Fruit fly (Drosophila melanogaster) whole organism, embryonic: Measurements from ENCODE around the gene CG13000.

Source experiments
- Ada2b ChIP-seq: fragments of 200-800 bp; sonication (Bioruptor generic); IDR thresholded peaks from 2 replicates; pipeline ENCODE4 v1.3.6; 2022; ENCODE audit warnings: missing biosample characterization, missing genetic modification characterization
- Adf1 ChIP-seq: fragments of 200-800 bp; sonication (Bioruptor generic); IDR thresholded peaks from 2 replicates; pipeline ENCODE4 v1.3.6; 2022; ENCODE audit warnings: missing biosample characterization, missing genetic modification characterization
- Aef1 ChIP-seq: fragments of 200-800 bp; sonication (Bioruptor generic); IDR thresholded peaks from 3 replicates; pipeline ENCODE4 v1.3.6; 2022; ENCODE audit warnings: missing biosample characterization, missing genetic modification characterization
- Awh ChIP-seq: fragments of 200-800 bp; sonication (Bioruptor generic); IDR thresholded peaks from 2 replicates; pipeline ENCODE4, ENCODE4 v1.3.6; 2022; ENCODE audit warnings: missing biosample characterization, missing genetic modification characterization
- CG12769 ChIP-seq: fragments of 200-800 bp; sonication (Bioruptor generic); optimal IDR thresholded peaks from 2 replicates; lab custom pipeline; 2019; ENCODE audit warnings: missing biosample characterization, mild to moderate bottlenecking, missing genetic modification characterization, moderate library complexity
- CG13287 ChIP-seq: fragments of 200-800 bp; sonication (Bioruptor generic); IDR thresholded peaks from 2 replicates; pipeline ENCODE4 v1.3.6; 2022; ENCODE audit warnings: missing biosample characterization, missing genetic modification characterization; ENCODE audit not compliant: partially characterized antibody
- CG13894 ChIP-seq: fragments of 200-800 bp; sonication (Bioruptor generic); optimal IDR thresholded peaks from 3 replicates; lab custom pipeline; 2018; ENCODE audit warnings: missing biosample characterization, mild to moderate bottlenecking, missing genetic modification characterization, moderate library complexity
- CG1529 ChIP-seq: fragments of 200-800 bp; sonication (Bioruptor generic); optimal IDR thresholded peaks from 3 replicates; lab custom pipeline; 2018; ENCODE audit warnings: missing biosample characterization, missing genetic modification characterization
- CG15479 ChIP-seq: fragments of 200-800 bp; sonication (Bioruptor generic); optimal IDR thresholded peaks from 3 replicates; lab custom pipeline; 2019; ENCODE audit warnings: missing biosample characterization, mild to moderate bottlenecking, missing genetic modification characterization, moderate library complexity
- CG15514 ChIP-seq: fragments of 200-800 bp; sonication (Bioruptor generic); optimal IDR thresholded peaks from 3 replicates; lab custom pipeline; 2017; ENCODE audit warnings: missing biosample characterization, missing genetic modification characterization, mild to moderate bottlenecking, moderate library complexity, missing genetic modification reagents
- CG18262 ChIP-seq: fragments of 200-800 bp; optimal IDR thresholded peaks from 3 replicates; lab custom pipeline; 2019; ENCODE audit warnings: missing biosample characterization, mild to moderate bottlenecking, missing genetic modification characterization, moderate library complexity
- CG18599 ChIP-seq: fragments of 200-800 bp; sonication (Bioruptor generic); optimal IDR thresholded peaks from 3 replicates; lab custom pipeline; 2017; ENCODE audit warnings: missing biosample characterization, missing genetic modification characterization, mild to moderate bottlenecking, moderate library complexity, missing genetic modification reagents
- CG2678 ChIP-seq: fragments of 200-800 bp; sonication (Bioruptor generic); optimal IDR thresholded peaks from 3 replicates; lab custom pipeline; 2019; ENCODE audit warnings: missing biosample characterization, mild to moderate bottlenecking, missing genetic modification characterization, moderate library complexity
- CG3163 ChIP-seq: fragments of 200-800 bp; sonication (Bioruptor generic); optimal IDR thresholded peaks from 3 replicates; lab custom pipeline; 2016; ENCODE audit warnings: missing biosample characterization, missing genetic modification characterization
- CG32767 ChIP-seq: fragments of 200-800 bp; sonication (Bioruptor generic); IDR thresholded peaks from 2 replicates; pipeline ENCODE4 v1.3.6; 2022; ENCODE audit warnings: missing biosample characterization, missing genetic modification characterization
- CG3281 ChIP-seq: fragments of 200-800 bp; sonication (Bioruptor generic); optimal IDR thresholded peaks from 3 replicates; lab custom pipeline; 2017; ENCODE audit warnings: missing biosample characterization, mild to moderate bottlenecking, missing genetic modification characterization
- CG34224 ChIP-seq: fragments of 200-800 bp; sonication (Bioruptor generic); IDR thresholded peaks from 3 replicates; pipeline ENCODE4 v1.3.6; 2022; ENCODE audit warnings: missing biosample characterization, missing genetic modification characterization; ENCODE audit not compliant: partially characterized antibody
- CG4360 ChIP-seq: fragments of 200-800 bp; sonication (Bioruptor generic); IDR thresholded peaks from 2 replicates; pipeline ENCODE4 v1.3.6; 2022; ENCODE audit warnings: missing biosample characterization, missing genetic modification characterization
- CG4707 ChIP-seq: fragments of 200-800 bp; sonication (Bioruptor generic); optimal IDR thresholded peaks from 2 replicates; lab custom pipeline; 2018; ENCODE audit warnings: missing biosample characterization, mild to moderate bottlenecking, missing genetic modification characterization, moderate library complexity
- CG4730 ChIP-seq: fragments of 200-800 bp; sonication (Bioruptor generic); IDR thresholded peaks from 2 replicates; pipeline ENCODE4 v1.3.6; 2022; ENCODE audit warnings: missing biosample characterization, missing genetic modification characterization
- CG9932 ChIP-seq: fragments of 200-800 bp; sonication (Bioruptor generic); IDR thresholded peaks from 2 replicates; pipeline ENCODE4 v1.3.6; 2022; ENCODE audit warnings: missing biosample characterization, missing genetic modification characterization
- D ChIP-seq, 2 experiments: fragments of 200-800 bp in 1 of 2; fragments of >200 bp in 1 of 2; sonication (Bioruptor generic) in 1 of 2; optimal IDR thresholded peaks; 2 replicates in 1 of 2; 3 replicates in 1 of 2; lab custom pipeline; 2017; ENCODE audit warnings: mild to moderate bottlenecking in 1 of 2, missing biosample characterization in 1 of 2, missing genetic modification characterization in 1 of 2, missing genetic modification reagents in 1 of 2
- Deaf1 ChIP-seq: fragments of 200-800 bp; optimal IDR thresholded peaks from 3 replicates; lab custom pipeline; 2019; ENCODE audit warnings: missing biosample characterization, mild to moderate bottlenecking, missing genetic modification characterization, moderate library complexity
- Gsc ChIP-seq: fragments of 200-800 bp; sonication (Bioruptor generic); IDR thresholded peaks from 2 replicates; pipeline ENCODE4 v1.3.6; 2022; ENCODE audit warnings: missing biosample characterization, missing genetic modification characterization
- Hmr ChIP-seq: fragments of 200-800 bp; sonication (Bioruptor generic); optimal IDR thresholded peaks from 3 replicates; lab custom pipeline; 2017; ENCODE audit warnings: mild to moderate bottlenecking, missing biosample characterization, missing genetic modification reagents, missing genetic modification characterization
- Hr39 ChIP-seq: fragments of >200 bp; optimal IDR thresholded peaks from 2 replicates; lab custom pipeline; 2017
- Med ChIP-seq: fragments of 200-800 bp; sonication (Bioruptor generic); peaks from one replicate; lab custom pipeline; 2016; ENCODE audit warnings: missing biosample characterization, missing genetic modification characterization, mild to moderate bottlenecking, inconsistent platforms, moderate library complexity
- Pdp1 ChIP-seq, 2 experiments: fragments of 200-800 bp; sonication (Bioruptor generic); optimal IDR thresholded peaks; 3 replicates each; lab custom pipeline; 2016; ENCODE audit warnings: missing biosample characterization in 2 of 2, missing genetic modification characterization in 2 of 2, mild to moderate bottlenecking in 1 of 2, moderate library complexity in 1 of 2
- Rfx ChIP-seq: fragments of 200-800 bp; sonication (Bioruptor generic); IDR thresholded peaks from 2 replicates; pipeline ENCODE4 v1.3.6; 2022; ENCODE audit warnings: missing biosample characterization, missing genetic modification characterization
- Stat92E ChIP-seq, 3 experiments: fragments of >200 bp in 2 of 3; fragments of 200-800 bp in 1 of 3; sonication (Bioruptor generic) in 1 of 3; optimal IDR thresholded peaks; 2 replicates each; lab custom pipeline; 2017 to 2019; ENCODE audit warnings: missing biosample characterization in 3 of 3, missing genetic modification characterization in 3 of 3, mild to moderate bottlenecking in 1 of 3, moderate library complexity in 1 of 3
- Trl ChIP-seq, 3 experiments: fragments of >200 bp in 2 of 3; fragments of 200-800 bp in 1 of 3; sonication (Bioruptor generic) in 1 of 3; optimal IDR thresholded peaks; 2 replicates in 1 of 3; 3 replicates in 2 of 3; lab custom pipeline; 2016 to 2017; ENCODE audit warnings: missing biosample characterization in 1 of 3, missing genetic modification characterization in 1 of 3
- abd-A ChIP-seq: fragments of 200-800 bp; sonication (Bioruptor generic); optimal IDR thresholded peaks from 3 replicates; lab custom pipeline; 2019; ENCODE audit warnings: missing biosample characterization, mild to moderate bottlenecking, missing genetic modification characterization, moderate library complexity
- chinmo ChIP-seq: fragments of 200-800 bp; sonication (Bioruptor generic); IDR thresholded peaks from 4 replicates; pipeline ENCODE4 v1.3.6; 2022; ENCODE audit warnings: missing biosample characterization, missing genetic modification characterization; ENCODE audit not compliant: partially characterized antibody
- gfzf ChIP-seq: fragments of 200-800 bp; sonication (Bioruptor generic); optimal IDR thresholded peaks from 2 replicates; lab custom pipeline; 2016; ENCODE audit warnings: missing biosample characterization, mild to moderate bottlenecking, missing genetic modification characterization, moderate library complexity
- grn ChIP-seq: fragments of 200-800 bp; sonication (Bioruptor generic); optimal IDR thresholded peaks from 3 replicates; lab custom pipeline; 2017; ENCODE audit warnings: missing biosample characterization, missing genetic modification characterization
- ham ChIP-seq: fragments of 200-800 bp; sonication (Bioruptor generic); IDR thresholded peaks from 2 replicates; pipeline ENCODE4 v1.3.6; 2022; ENCODE audit warnings: missing biosample characterization, missing genetic modification characterization
- her ChIP-seq: fragments of 200-800 bp; sonication (Bioruptor generic); optimal IDR thresholded peaks from 2 replicates; lab custom pipeline; 2016; ENCODE audit warnings: missing biosample characterization, missing genetic modification characterization
- klu ChIP-seq: fragments of 200-800 bp; sonication (Bioruptor generic); IDR thresholded peaks from 2 replicates; pipeline ENCODE4 v1.3.6; 2022; ENCODE audit warnings: missing biosample characterization, missing genetic modification characterization
- luna ChIP-seq: fragments of 200-800 bp; sonication (Bioruptor generic); optimal IDR thresholded peaks from 2 replicates; lab custom pipeline; 2016; ENCODE audit warnings: missing biosample characterization, missing genetic modification characterization
- nmo ChIP-seq: fragments of 200-800 bp; sonication (Bioruptor generic); optimal IDR thresholded peaks from 2 replicates; lab custom pipeline; 2018; ENCODE audit warnings: missing biosample characterization, mild to moderate bottlenecking, missing genetic modification characterization, moderate library complexity
- oc ChIP-seq: fragments of 200-800 bp; sonication (Bioruptor generic); optimal IDR thresholded peaks from 2 replicates; lab custom pipeline; 2018; ENCODE audit warnings: missing biosample characterization, mild to moderate bottlenecking, missing genetic modification characterization, moderate library complexity
- row ChIP-seq: fragments of 200-800 bp; sonication (Bioruptor generic); IDR thresholded peaks from 3 replicates; pipeline ENCODE4 v1.3.6; 2022; ENCODE audit warnings: missing biosample characterization, missing genetic modification characterization
- slbo ChIP-seq: fragments of 200-800 bp; sonication (Bioruptor generic); IDR thresholded peaks from 2 replicates; pipeline ENCODE4 v1.3.6; 2022; ENCODE audit warnings: missing biosample characterization, missing genetic modification characterization
- so ChIP-seq: fragments of 200-800 bp; sonication (Bioruptor generic); IDR thresholded peaks from 3 replicates; pipeline ENCODE4 v1.3.6; 2022; ENCODE audit warnings: missing biosample characterization, missing genetic modification characterization
- yki ChIP-seq: fragments of >200 bp; optimal IDR thresholded peaks from 3 replicates; lab custom pipeline; 2018

The CG13000 gene

DNA sequence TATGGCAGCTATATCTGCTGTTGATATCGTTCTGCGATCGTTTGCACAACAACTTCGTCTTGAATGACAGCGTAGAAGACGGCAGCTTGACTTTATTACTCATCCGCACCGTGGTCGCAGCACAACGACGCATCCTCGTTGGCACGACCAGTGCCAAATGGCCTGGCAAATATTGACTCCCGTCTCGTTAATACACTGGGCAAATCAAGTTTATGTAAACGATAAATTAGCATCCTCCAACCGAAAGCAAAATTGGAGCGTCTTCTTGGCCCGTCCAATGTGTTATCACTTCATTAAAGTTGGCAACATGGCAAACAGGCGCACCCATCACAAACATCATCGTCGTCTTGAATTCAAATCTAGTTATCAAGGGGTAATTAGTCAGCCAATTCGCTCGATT, 30.8 kb downstream of the CG13000 start (continued):
- TF ChIP-seq CG2678 (tag; lab: Kevin White, UChicago) = peak; percentile 23
- peak; percentile 16 for TF ChIP-seq CG18599 (GFP tag; lab: Kevin White, UChicago)

DNA sequence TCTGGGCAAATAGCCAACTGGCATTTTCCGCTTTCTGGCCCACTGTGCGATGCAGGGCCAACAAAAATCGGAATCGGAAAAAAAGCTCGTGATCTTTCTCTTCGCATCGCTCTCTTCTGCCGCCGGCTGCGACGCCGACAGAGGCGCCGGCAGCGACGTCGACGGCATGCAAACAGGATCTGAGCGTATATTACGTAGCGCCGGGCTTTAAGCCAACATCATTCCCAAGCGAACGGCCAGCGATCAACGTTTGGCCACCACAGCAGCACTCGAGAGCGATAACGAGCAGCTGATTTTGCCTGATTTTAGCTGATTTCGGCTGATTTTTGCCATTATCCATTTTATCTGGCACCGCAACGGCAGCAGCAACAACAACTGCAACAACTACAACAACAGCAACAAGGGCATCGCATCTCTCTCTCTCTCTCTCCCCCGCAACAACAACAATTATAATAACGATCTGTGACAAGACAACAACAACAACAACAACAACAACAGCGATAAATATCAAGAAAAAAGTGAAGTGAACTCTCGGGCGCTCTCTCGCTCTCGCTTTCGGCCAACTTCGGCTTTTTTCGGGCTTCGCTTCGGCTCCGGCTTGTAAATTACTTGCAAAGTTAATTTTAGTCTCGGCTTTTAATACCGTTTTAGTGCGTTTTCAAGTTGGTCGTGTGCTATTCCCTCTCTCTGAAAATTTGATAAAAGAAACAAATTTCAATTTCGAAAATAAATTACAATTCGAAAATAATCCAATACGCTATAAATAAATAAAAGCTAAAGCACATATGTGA, 35.1 kb downstream of the CG13000 start, which contains the start of gene CG4928:
Gene CG4928 (plus strand): TSS at position 216 of the 791 bp plus-strand sequence.
- TF ChIP-seq Hmr (no peak), Rfx (GFP tag; lab: Robert Waterston, UW) (peak; percentile 30; the same call in 1 of the 2 replicates), CG18262 (no peak), CG4360 (peak; percentile 84), CG15479 (GFP tag; lab: Kevin White, UChicago) (no peak), CG4730 (GFP tag; lab: Robert Waterston, UW) (no peak), row (0 out of 3 replicates have a peak, but pooled peaks have one; percentile 32), abd-A (peak; percentile 75), chinmo (peak; percentile 94; the same call in 3 of the 4 replicates), CG3163 (GFP tag; lab: Kevin White, UChicago) (peak; percentile 14), oc (no peak), Gsc (no peak), Trl (optimal IDR thresholded peaks at IDR 0.05; lab: Kevin White, UChicago) (peak; percentile 38 to 73), Trl (GFP tag; optimal IDR thresholded peaks at IDR 0.05; lab: Kevin White, UChicago) (no peak), CG13287 (GFP tag; lab: Robert Waterston, UW) (peak; percentile 11; the same call in 1 of the 2 replicates), CG32767 (GFP tag; lab: Robert Waterston, UW) (no peak), yki (lab: Kevin White, UChicago) (no peak), Awh (GFP tag; lab: Robert Waterston, UW) (0 out of 2 replicates have a peak, but pooled peaks have one; percentile 19), CG13894 (tag; lab: Kevin White, UChicago) (peak; percentile 46), Adf1 (GFP tag; lab: Robert Waterston, UW) (peak; percentile 89), her (GFP tag; lab: Kevin White, UChicago) (no peak), slbo (GFP tag; lab: Robert Waterston, UW) (peak; percentile 45; the same call in 1 of the 2 replicates), CG1529 (GFP tag; lab: Kevin White, UChicago) (no peak), ham (no peak), klu (GFP tag; lab: Robert Waterston, UW) (0 out of 2 replicates have a peak, but pooled peaks have one; percentile 20), D (optimal IDR thresholded peaks at IDR 0.05; lab: Kevin White, UChicago) (no peak), D (GFP tag; optimal IDR thresholded peaks at IDR 0.05; lab: Kevin White, UChicago) (no peak), Aef1 (GFP tag; lab: Robert Waterston, UW) (0 out of 3 replicates have a peak, but pooled peaks have one; percentile 18), Stat92E (GFP tag; optimal IDR thresholded peaks at IDR 0.05; lab: Kevin White, UChicago) (no peak), CG3281 (GFP tag; lab: Kevin White, UChicago) (no peak), CG34224 (no peak), grn (GFP tag; lab: Kevin White, UChicago) (peak; percentile 45), Hr39 (lab: Kevin White, UChicago) (no peak), nmo (GFP tag; lab: Kevin White, UChicago) (no peak), CG9932 (GFP tag; lab: Robert Waterston, UW) (0 out of 2 replicates have a peak, but pooled peaks have one; percentile 29), CG4707 (GFP tag; lab: Kevin White, UChicago) (peak; percentile 19), Pdp1 (GFP tag; optimal IDR thresholded peaks at IDR 0.05; lab: Kevin White, UChicago) (peak in 1 of 2 experiments; percentile 18), CG15514 (GFP tag; lab: Kevin White, UChicago) (peak; percentile 5), CG12769 (peak; percentile 46), luna (GFP tag; lab: Kevin White, UChicago) (no peak), Deaf1 (tag; lab: Kevin White, UChicago) (peak; percentile 96), Ada2b (GFP tag; lab: Robert Waterston, UW) (no peak), so (GFP tag; lab: Robert Waterston, UW) (0 out of 3 replicates have a peak, but pooled peaks have one; percentile 22), Med (GFP tag; lab: Kevin White, UChicago) (peak; percentile 57), gfzf (no peak)
